Worm (Caenorhabditis elegans) whole organism, L3 larva: ENCODE measurements around the gene C27B7.7.

Source experiments
- ama-1 ChIP-seq: fragments of 150-350 bp; optimal IDR thresholded peaks from 2 replicates; lab custom pipeline; 2018
- fkh-10 ChIP-seq: sonication (generic microtip); optimal IDR thresholded peaks from 2 replicates; lab custom pipeline; 2017; ENCODE audit warnings: missing biosample characterization, missing genetic modification reagents, missing genetic modification characterization
- lin-15B ChIP-seq: fragments of 150-350 bp; optimal IDR thresholded peaks from 2 replicates; lab custom pipeline; 2014; ENCODE audit warnings: missing biosample characterization, missing genetic modification characterization
- nfya-1 ChIP-seq: sonication (generic microtip); optimal IDR thresholded peaks from 2 replicates; lab custom pipeline; 2017; ENCODE audit warnings: missing genetic modification characterization, mild to moderate bottlenecking, missing compliant biosample characterization, antibody characterized with exemption, moderate library complexity; ENCODE audit not compliant: insufficient read depth
- nhr-11 ChIP-seq: fragments of 150-350 bp; optimal IDR thresholded peaks from 2 replicates; lab custom pipeline; 2014; ENCODE audit warnings: missing biosample characterization, missing genetic modification characterization
- pha-4 ChIP-seq: fragments of 150-350 bp; optimal IDR thresholded peaks from 2 replicates; lab custom pipeline; 2014; ENCODE audit warnings: missing biosample characterization, missing genetic modification reagents, missing genetic modification characterization
- skn-1 ChIP-seq: fragments of 150-350 bp; optimal IDR thresholded peaks from 2 replicates; lab custom pipeline; 2014; ENCODE audit warnings: missing biosample characterization, missing genetic modification characterization
- unc-62 ChIP-seq: fragments of 150-350 bp; sonication (generic microtip); optimal IDR thresholded peaks from 4 replicates; lab custom pipeline; 2014; ENCODE audit warnings: missing biosample characterization, missing genetic modification reagents, missing genetic modification characterization
- ztf-11 ChIP-seq: fragments of 150-350 bp; optimal IDR thresholded peaks from 2 replicates; lab custom pipeline; 2014; ENCODE audit warnings: missing biosample characterization, missing genetic modification characterization

DNA sequence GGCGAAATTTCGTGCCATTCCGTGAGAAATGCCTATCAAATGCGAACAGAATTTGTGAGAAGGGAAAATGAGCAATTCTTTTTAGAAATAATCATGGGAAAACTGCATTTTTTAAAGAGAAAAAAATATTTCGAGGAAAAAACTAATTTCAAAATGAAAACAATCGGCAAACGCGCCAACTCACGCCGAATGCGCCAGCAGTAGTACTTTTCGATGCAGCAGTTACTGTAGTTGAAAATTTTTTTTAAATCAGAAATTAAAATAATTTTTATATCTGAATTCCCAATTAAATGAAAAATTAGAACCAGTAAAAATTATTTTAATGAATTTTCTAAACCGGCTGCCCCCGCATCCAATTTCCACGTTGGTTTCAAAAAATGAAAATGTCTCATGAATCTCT is 16.5 kb downstream of the C27B7.7 start:
- TF ChIP-seq nhr-11 (no peak), ztf-11 (tag; lab: Kevin White, UChicago) (no peak), pha-4 (tag; lab: Kevin White, UChicago) (no peak), fkh-10 (no peak), skn-1 (no peak), lin-15B (tag; lab: Kevin White, UChicago) (no peak), ama-1 (lab: Kevin White, UChicago) (no peak), nfya-1 (tag; lab: Kevin White, UChicago) (no peak), unc-62 (GFP tag; lab: Kevin White, UChicago) (no peak)
